Worm (Caenorhabditis elegans) whole organism, mixed stage, embryonic: ENCODE data around the gene F48D6.4.

Experiments
- ces-1 ChIP-seq: fragments of 150-350 bp; optimal IDR thresholded peaks from 2 replicates; lab custom pipeline; 2014; ENCODE audit warnings: missing biosample characterization, missing genetic modification reagents, missing genetic modification characterization
- elt-1 ChIP-seq: sonication (generic microtip); optimal IDR thresholded peaks from 2 replicates; lab custom pipeline; 2017; ENCODE audit warnings: missing genetic modification characterization, mild to moderate bottlenecking, missing compliant biosample characterization, antibody characterized with exemption, moderate library complexity, borderline replicate concordance; ENCODE audit not compliant: insufficient read depth
- lin-13 ChIP-seq: fragments of 150-350 bp; optimal IDR thresholded peaks from 2 replicates; lab custom pipeline; 2014; ENCODE audit warnings: missing biosample characterization, missing genetic modification characterization
- lsy-2 ChIP-seq: fragments of 150-350 bp; optimal IDR thresholded peaks from 2 replicates; lab custom pipeline; 2014; ENCODE audit warnings: missing biosample characterization, missing genetic modification characterization

ce11 chrX:4279294-4279782 is 32.3 kb upstream of the F48D6.4 start, which contains the start of the genes twk-28 and ets-9:
- no peak for TF ChIP-seq ces-1
- no peak for TF ChIP-seq lsy-2 (tag; lab: Kevin White, UChicago)
- TF ChIP-seq elt-1 (tag; lab: Kevin White, UChicago), result no peak
- TF ChIP-seq lin-13 (tag; lab: Kevin White, UChicago), result no peak
